Worm (Caenorhabditis elegans) whole organism, midembryonic: ENCODE measurements around the gene gob-1.
A peak's percentile ranks its signal among the peaks of the same experiment; 100 is the strongest.

ENCODE experiments used
- T22C8.4 ChIP-seq: fragments of 200-800 bp; sonication (Bioruptor generic); IDR thresholded peaks from 2 replicates; pipeline ENCODE4 v1.3.6; 2022; ENCODE audit warnings: missing genetic modification characterization, missing compliant biosample characterization
- cog-1 ChIP-seq: sonication (generic microtip); optimal IDR thresholded peaks from 2 replicates; lab custom pipeline; 2016; ENCODE audit warnings: missing genetic modification characterization, missing compliant biosample characterization
- flt-1 ChIP-seq: fragments of 200-800 bp; sonication (Bioruptor generic); IDR thresholded peaks from 2 replicates; pipeline ENCODE4 v1.3.6; 2022; ENCODE audit warnings: missing genetic modification characterization, missing compliant biosample characterization
- klf-2 ChIP-seq: fragments of 200-800 bp; sonication (Bioruptor generic); conservative IDR thresholded peaks from 2 replicates; pipeline ENCODE4 v1.3.6; 2022; ENCODE audit warnings: missing genetic modification reagents, missing genetic modification characterization, missing compliant biosample characterization
- med-1 ChIP-seq: sonication (generic microtip); optimal IDR thresholded peaks from 2 replicates; lab custom pipeline; 2017; ENCODE audit warnings: missing genetic modification characterization, mild to moderate bottlenecking, missing compliant biosample characterization, antibody characterized with exemption, missing genetic modification reagents; ENCODE audit not compliant: insufficient read depth
- ref-1 ChIP-seq: fragments of 200-800 bp; sonication (Bioruptor generic); conservative IDR thresholded peaks from 2 replicates; pipeline ENCODE4 v1.3.6; 2022; ENCODE audit warnings: missing genetic modification reagents, missing genetic modification characterization, missing compliant biosample characterization
- tab-1 ChIP-seq: fragments of 200-800 bp; sonication (Bioruptor generic); IDR thresholded peaks from 2 replicates; pipeline ENCODE4 v1.3.6; 2022; ENCODE audit warnings: missing genetic modification characterization, missing compliant biosample characterization
- ztf-23 ChIP-seq: fragments of 200-800 bp; sonication (Bioruptor generic); IDR thresholded peaks from 2 replicates; pipeline ENCODE4 v1.3.6; 2022; ENCODE audit warnings: missing genetic modification reagents, missing genetic modification characterization, missing compliant biosample characterization
- ztf-29 ChIP-seq: fragments of 200-800 bp; sonication (Bioruptor generic); IDR thresholded peaks from 2 replicates; pipeline ENCODE4 v1.3.6; 2022; ENCODE audit warnings: missing genetic modification reagents, missing genetic modification characterization, missing compliant biosample characterization

gob-1 gene

ce11 chrX:15493322-15493721 lies at the start of gene gob-1:
gob-1 (plus strand) TSS chrX:15493602.
- TF ChIP-seq T22C8.4 (GFP tag; lab: Robert Waterston, UW) = peak; percentile 69
- TF ChIP-seq klf-2 (GFP tag; lab: Robert Waterston, UW) = no peak

- TF ChIP-seq ref-1 (GFP tag; lab: Robert Waterston, UW) (no peak), cog-1 (tag; lab: Kevin White, UChicago) (no peak), flt-1 (GFP tag; lab: Robert Waterston, UW) (no peak), tab-1 (GFP tag; lab: Robert Waterston, UW) (no peak), T22C8.4 (GFP tag; lab: Robert Waterston, UW) (no peak), ztf-29 (GFP tag; lab: Robert Waterston, UW) (no peak), ztf-23 (GFP tag; lab: Robert Waterston, UW) (no peak), med-1 (no peak), klf-2 (GFP tag; lab: Robert Waterston, UW) (no peak)
Observed at ce11 chrX:15446292-15446794, 47.1 kb upstream of the gob-1 start, which contains the start of gene R03A10.5. R03A10.5 (plus strand) TSS chrX:15446722.

- TF ChIP-seq flt-1 (GFP tag; lab: Robert Waterston, UW) (no peak), cog-1 (tag; lab: Kevin White, UChicago) (no peak), klf-2 (GFP tag; lab: Robert Waterston, UW) (no peak), med-1 (no peak), T22C8.4 (GFP tag; lab: Robert Waterston, UW) (no peak), tab-1 (GFP tag; lab: Robert Waterston, UW) (no peak), ref-1 (GFP tag; lab: Robert Waterston, UW) (no peak), ztf-23 (GFP tag; lab: Robert Waterston, UW) (no peak), ztf-29 (GFP tag; lab: Robert Waterston, UW) (no peak)
Observed at ce11 chrX:15465050-15465449, 28.4 kb upstream of the gob-1 start.

- TF ChIP-seq tab-1 (GFP tag; lab: Robert Waterston, UW) = no peak
- TF ChIP-seq cog-1 (tag; lab: Kevin White, UChicago) = no peak
- no peak for TF ChIP-seq ztf-29 (GFP tag; lab: Robert Waterston, UW)
- no peak for TF ChIP-seq ztf-23 (GFP tag; lab: Robert Waterston, UW)
- no peak for TF ChIP-seq T22C8.4 (GFP tag; lab: Robert Waterston, UW)
- no peak for TF ChIP-seq klf-2 (GFP tag; lab: Robert Waterston, UW)
- no peak for TF ChIP-seq ref-1 (GFP tag; lab: Robert Waterston, UW)
- TF ChIP-seq med-1 = no peak
- no peak for TF ChIP-seq flt-1 (GFP tag; lab: Robert Waterston, UW)
Observed at ce11 chrX:15466032-15466431, 27.4 kb upstream of the gob-1 start, which contains the start of gene sprr-1. sprr-1 (plus strand) TSS chrX:15466300.

- TF ChIP-seq ref-1 (GFP tag; lab: Robert Waterston, UW) (no peak), med-1 (no peak), ztf-23 (GFP tag; lab: Robert Waterston, UW) (no peak), ztf-29 (GFP tag; lab: Robert Waterston, UW) (no peak), tab-1 (GFP tag; lab: Robert Waterston, UW) (no peak), flt-1 (GFP tag; lab: Robert Waterston, UW) (no peak), cog-1 (tag; lab: Kevin White, UChicago) (no peak), klf-2 (GFP tag; lab: Robert Waterston, UW) (no peak), T22C8.4 (GFP tag; lab: Robert Waterston, UW) (no peak)
Observed at ce11 chrX:15468657-15469056, 24.7 kb upstream of the gob-1 start.

- TF ChIP-seq T22C8.4 (GFP tag; lab: Robert Waterston, UW) = no peak
- no peak for TF ChIP-seq flt-1 (GFP tag; lab: Robert Waterston, UW)
- TF ChIP-seq ztf-29 (GFP tag; lab: Robert Waterston, UW) = no peak
- no peak for TF ChIP-seq ztf-23 (GFP tag; lab: Robert Waterston, UW)
- TF ChIP-seq ref-1 (GFP tag; lab: Robert Waterston, UW) = no peak
- TF ChIP-seq cog-1 (tag; lab: Kevin White, UChicago) = no peak
- TF ChIP-seq med-1 = no peak
- no peak for TF ChIP-seq tab-1 (GFP tag; lab: Robert Waterston, UW)
- no peak for TF ChIP-seq klf-2 (GFP tag; lab: Robert Waterston, UW)
Observed at ce11 chrX:15469957-15470548, 23.3 kb upstream of the gob-1 start.

ce11 chrX:15477309-15477708 lies 16.1 kb upstream of the gob-1 start, which contains the start of gene exc-1:
exc-1 (minus strand) TSS chrX:15477409.
- TF ChIP-seq klf-2 (GFP tag; lab: Robert Waterston, UW) (no peak), tab-1 (GFP tag; lab: Robert Waterston, UW) (no peak), flt-1 (GFP tag; lab: Robert Waterston, UW) (no peak), ztf-29 (GFP tag; lab: Robert Waterston, UW) (no peak), med-1 (no peak), ztf-23 (GFP tag; lab: Robert Waterston, UW) (no peak), T22C8.4 (GFP tag; lab: Robert Waterston, UW) (no peak), cog-1 (tag; lab: Kevin White, UChicago) (no peak)

- TF ChIP-seq flt-1 (GFP tag; lab: Robert Waterston, UW) = no peak
- TF ChIP-seq ztf-29 (GFP tag; lab: Robert Waterston, UW) = no peak
- no peak for TF ChIP-seq klf-2 (GFP tag; lab: Robert Waterston, UW)
- no peak for TF ChIP-seq T22C8.4 (GFP tag; lab: Robert Waterston, UW)
Observed at ce11 chrX:15478717-15479116, 14.7 kb upstream of the gob-1 start, which contains the start of gene gcy-36. gcy-36 (plus strand) TSS chrX:15479017.

ce11 chrX:15485262-15485661 lies 8.1 kb upstream of the gob-1 start:
- no peak for TF ChIP-seq cog-1 (tag; lab: Kevin White, UChicago)
- TF ChIP-seq med-1 = no peak
- no peak for TF ChIP-seq flt-1 (GFP tag; lab: Robert Waterston, UW)
- no peak for TF ChIP-seq tab-1 (GFP tag; lab: Robert Waterston, UW)
- no peak for TF ChIP-seq ztf-23 (GFP tag; lab: Robert Waterston, UW)
- no peak for TF ChIP-seq ztf-29 (GFP tag; lab: Robert Waterston, UW)
- no peak for TF ChIP-seq T22C8.4 (GFP tag; lab: Robert Waterston, UW)
- TF ChIP-seq ref-1 (GFP tag; lab: Robert Waterston, UW) = no peak
- no peak for TF ChIP-seq klf-2 (GFP tag; lab: Robert Waterston, UW)
